Worm (Caenorhabditis elegans): ENCODE measurements around the gene egl-21.

DNA sequence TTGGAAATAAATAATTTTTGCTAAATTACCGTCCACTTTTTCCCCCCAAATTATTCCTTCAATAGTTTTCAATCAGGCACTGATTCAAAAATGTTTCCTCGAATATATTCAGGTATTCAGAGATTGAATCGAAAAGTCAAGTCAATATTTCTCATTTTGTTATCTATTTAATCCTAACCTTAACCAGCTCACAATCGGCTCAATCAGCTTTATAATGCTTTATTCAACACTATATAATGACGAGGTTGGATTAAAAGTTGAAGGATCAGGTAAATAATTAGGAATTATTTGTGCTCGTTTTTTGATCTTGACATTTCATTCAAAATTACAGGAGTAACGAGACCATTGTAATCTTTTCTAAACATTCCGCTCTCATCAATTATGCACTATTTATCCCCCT lies 51.1 kb downstream of the egl-21 start:
- no peak for TF ChIP-seq sea-2 (GFP tag; optimal IDR thresholded peaks at IDR 0.05)
- TF ChIP-seq nhr-11 (tag; optimal IDR thresholded peaks at IDR 0.05) = no peak
- no peak for TF ChIP-seq nfya-1 (tag; optimal IDR thresholded peaks at IDR 0.05; ENCODE audit: insufficient read depth)
- TF ChIP-seq unc-62 (GFP tag; optimal IDR thresholded peaks at IDR 0.05) = no peak
- TF ChIP-seq fos-1 (tag; optimal IDR thresholded peaks at IDR 0.05) = no peak
- no peak for TF ChIP-seq lin-15B (tag; optimal IDR thresholded peaks at IDR 0.05)
- TF ChIP-seq ceh-9 (tag; optimal IDR thresholded peaks at IDR 0.05) = no peak
- TF ChIP-seq R02D3.7 (tag; optimal IDR thresholded peaks at IDR 0.05) = no peak
- no peak for TF ChIP-seq nhr-25 (tag; optimal IDR thresholded peaks at IDR 0.05)
- no peak for TF ChIP-seq nhr-76 (tag; optimal IDR thresholded peaks at IDR 0.05)
- no peak for TF ChIP-seq aly-2 (tag; optimal IDR thresholded peaks at IDR 0.05)
